Fruit fly (Drosophila melanogaster): ENCODE data around the gene mfr.

- TF ChIP-seq CG32121 (GFP tag; IDR thresholded peaks at IDR 0.05) (no peak), CG12605 (GFP tag; IDR thresholded peaks at IDR 0.05) (no peak), D1 (tag; optimal IDR thresholded peaks at IDR 0.05) (no peak), CG8301 (tag; optimal IDR thresholded peaks at IDR 0.05) (no peak)
These were observed 23.9 kb downstream of the mfr start, which contains the start of gene CG43169 for dm6 chr3L:8888533-8888932.

Data from whole organism, pupa.